Fruit fly (Drosophila melanogaster): ENCODE measurements around the gene CG6833.

The CG6833 gene

dm6 chr3L:14071621-14072020 is 20.6 kb downstream of the CG6833 start, which contains the start of gene Pex1 (continued):
- TF ChIP-seq CG1647 (GFP tag; optimal IDR thresholded peaks at IDR 0.05) (no peak), otp (GFP tag; IDR thresholded peaks at IDR 0.05) (no peak), Gug (GFP tag; IDR thresholded peaks at IDR 0.05) (no peak), CG14710 (tag; optimal IDR thresholded peaks at IDR 0.05) (peak; percentile 40), CG12659 (GFP tag; optimal IDR thresholded peaks at IDR 0.05) (peak; percentile 20), CG14965 (GFP tag; optimal IDR thresholded peaks at IDR 0.05; ENCODE audit: borderline replicate concordance) (no peak), Deaf1 (tag; optimal IDR thresholded peaks at IDR 0.05) (no peak), da (GFP tag; optimal IDR thresholded peaks at IDR 0.05) (no peak), lov (optimal IDR thresholded peaks at IDR 0.05) (no peak), lov (GFP tag; IDR thresholded peaks at IDR 0.05) (no peak), CG13775 (GFP tag; optimal IDR thresholded peaks at IDR 0.05) (no peak), gsb (GFP tag; IDR thresholded peaks at IDR 0.05) (no peak), NK7.1 (GFP tag; optimal IDR thresholded peaks at IDR 0.05) (no peak), Hr39 (optimal IDR thresholded peaks at IDR 0.05) (no peak), Jarid2 (GFP tag; optimal IDR thresholded peaks at IDR 0.05) (peak; percentile 45), CG3847 (GFP tag; IDR thresholded peaks at IDR 0.05) (no peak), repo (GFP tag; optimal IDR thresholded peaks at IDR 0.05) (no peak), D (optimal IDR thresholded peaks at IDR 0.05) (no peak), D (GFP tag; optimal IDR thresholded peaks at IDR 0.05) (no peak), CG6765 (GFP tag; optimal IDR thresholded peaks at IDR 0.05) (no peak), CG10979 (tag; optimal IDR thresholded peaks at IDR 0.05) (peak; percentile 12), cwo (GFP tag; optimal IDR thresholded peaks at IDR 0.05) (no peak), CG12071 (GFP tag; optimal IDR thresholded peaks at IDR 0.05) (no peak), luna (GFP tag; optimal IDR thresholded peaks at IDR 0.05) (no peak), CG3281 (GFP tag; optimal IDR thresholded peaks at IDR 0.05) (no peak), Hsf (GFP tag; optimal IDR thresholded peaks at IDR 0.05) (no peak), sd (tag; optimal IDR thresholded peaks at IDR 0.05) (peak; percentile 86), p53 (GFP tag; optimal IDR thresholded peaks at IDR 0.05) (no peak), hkb (optimal IDR thresholded peaks at IDR 0.05) (no peak), hkb (GFP tag; IDR thresholded peaks at IDR 0.05) (no peak), CG13624 (GFP tag; optimal IDR thresholded peaks at IDR 0.05) (no peak), stwl (tag; optimal IDR thresholded peaks at IDR 0.05) (peak; percentile 72), CG9797 (GFP tag; optimal IDR thresholded peaks at IDR 0.05) (peak; percentile 22), NC2α (GFP tag; optimal IDR thresholded peaks at IDR 0.05) (no peak), kay (GFP tag; optimal IDR thresholded peaks at IDR 0.05) (no peak), Hmx (GFP tag; optimal IDR thresholded peaks at IDR 0.05) (no peak), lbe (GFP tag; optimal IDR thresholded peaks at IDR 0.05) (peak; percentile 15), Dll (GFP tag; IDR thresholded peaks at IDR 0.05; ENCODE audit: partially characterized antibody) (peak; percentile 86), CG8388 (GFP tag; optimal IDR thresholded peaks at IDR 0.05) (no peak), CG11723 (GFP tag; optimal IDR thresholded peaks at IDR 0.05) (no peak), ranshi (GFP tag; IDR thresholded peaks at IDR 0.05) (no peak), CG2678 (tag; optimal IDR thresholded peaks at IDR 0.05) (no peak), CG8281 (tag; optimal IDR thresholded peaks at IDR 0.05) (no peak), H2.0 (GFP tag; IDR thresholded peaks at IDR 0.05) (no peak), Bteb2 (GFP tag; optimal IDR thresholded peaks at IDR 0.05) (no peak), bbx (GFP tag; IDR thresholded peaks at IDR 0.05; ENCODE audit: partially characterized antibody) (peak; percentile 89), sna (GFP tag; IDR thresholded peaks at IDR 0.05; ENCODE audit: partially characterized antibody) (peak; percentile 88), abd-A (tag; optimal IDR thresholded peaks at IDR 0.05) (no peak), CG11456 (GFP tag; IDR thresholded peaks at IDR 0.05) (0 out of 3 replicates have a peak, but pooled peaks have one; percentile 60), insv (GFP tag; optimal IDR thresholded peaks at IDR 0.05) (peak in 1 of 2 experiments; percentile 43), ac (GFP tag; optimal IDR thresholded peaks at IDR 0.05) (no peak), bowl (GFP tag; IDR thresholded peaks at IDR 0.05) (no peak)

Measured in whole organism, embryonic.